Worm (Caenorhabditis elegans) whole organism, late embryonic: Measurements from ENCODE around the gene Y57G11C.5.

Experiments
- ceh-34 ChIP-seq: sonication (generic microtip); optimal IDR thresholded peaks from 2 replicates; lab custom pipeline; 2016; ENCODE audit warnings: mild to moderate bottlenecking, missing genetic modification characterization, missing compliant biosample characterization
- unc-86 ChIP-seq: sonication (generic microtip); optimal IDR thresholded peaks from 2 replicates; lab custom pipeline; 2016; ENCODE audit warnings: missing genetic modification characterization, missing compliant biosample characterization

DNA sequence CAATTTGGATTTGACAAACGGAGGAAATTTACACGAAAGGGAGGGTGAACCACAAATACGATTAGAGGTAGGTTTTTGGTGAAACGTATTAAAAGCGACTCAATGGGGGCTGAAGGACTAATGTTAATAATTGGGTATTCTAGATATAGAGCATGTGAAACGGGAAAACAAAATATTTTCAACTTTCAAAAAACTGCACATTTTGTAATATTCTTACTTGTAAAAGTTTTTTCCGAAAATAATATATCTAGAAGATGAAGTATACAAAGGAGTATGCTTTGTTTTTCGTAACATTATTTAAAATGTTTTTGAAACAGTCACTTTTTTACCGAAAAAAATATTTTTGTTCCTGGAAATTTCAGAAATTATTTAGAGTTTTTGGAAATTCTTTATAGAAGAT lies 23.3 kb downstream of the Y57G11C.5 start:
- TF ChIP-seq ceh-34 (tag; lab: Kevin White, UChicago), result no peak
- no peak for TF ChIP-seq unc-86 (tag; lab: Kevin White, UChicago)
